ENCODE assay signal across 4 worm cellular contexts in the genomic region with DNA sequence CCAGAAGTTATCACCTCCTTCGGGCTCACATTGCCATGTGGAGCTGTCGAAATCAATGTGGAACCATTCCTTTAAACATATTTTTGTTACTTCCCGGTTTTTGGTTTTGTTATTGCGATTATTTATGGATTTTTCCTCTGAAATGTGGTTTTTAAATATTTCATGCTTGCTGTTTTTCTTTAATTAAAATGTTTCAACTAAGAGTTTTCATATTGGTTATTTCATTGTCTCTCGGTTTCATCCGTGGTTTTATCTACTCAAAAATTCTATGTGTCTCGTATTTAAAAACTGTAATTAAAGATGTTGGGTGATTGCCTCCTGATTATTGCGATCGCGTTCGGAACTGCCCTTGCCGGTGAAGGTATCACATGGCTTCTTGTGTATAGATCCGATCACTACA.
TF ChIP-seq lines count a peak whose summit lies in the region.

A gene (plus strand): TSS at position 301 of the 400 bp plus-strand sequence.

TF ChIP-seq in whole organism, L3 larva, 47 proteins besides CTCF, POLR2A, EP300 and RAD21:
- TF ChIP-seq ama-1 (optimal IDR thresholded peaks at IDR 0.05; lab: Kevin White, UChicago), result peak; percentile 8
- no peak for TF ChIP-seq nhr-77 (tag; optimal IDR thresholded peaks at IDR 0.05; lab: Kevin White, UChicago)

TF ChIP-seq in whole organism, L4 larva, 104 proteins besides CTCF, POLR2A, EP300 and RAD21:
- no peak for TF ChIP-seq Y5F2A.4 (GFP tag; optimal IDR thresholded peaks at IDR 0.05; lab: Kevin White, UChicago)
- peak; percentile 23; the same call in 1 of the 2 replicates for TF ChIP-seq lin-38 (GFP tag; IDR thresholded peaks at IDR 0.05; lab: Robert Waterston, UW)
- no peak for TF ChIP-seq daf-19 (GFP tag; conservative IDR thresholded peaks at IDR 0.05; lab: Robert Waterston, UW)
- TF ChIP-seq hlh-11 (tag; optimal IDR thresholded peaks at IDR 0.05; lab: Kevin White, UChicago), result no peak
- TF ChIP-seq unc-62 (GFP tag; optimal IDR thresholded peaks at IDR 0.05 in 1 of 2; lab: Kevin White, UChicago), result no peak
- no peak for TF ChIP-seq unc-62 (tag; optimal IDR thresholded peaks at IDR 0.05; lab: Kevin White, UChicago)
- TF ChIP-seq ama-1 (optimal IDR thresholded peaks at IDR 0.05; lab: Kevin White, UChicago), result peak; percentile 49
- no peak for TF ChIP-seq dpl-1 (GFP tag; optimal IDR thresholded peaks at IDR 0.05; lab: Kevin White, UChicago)
- no peak for TF ChIP-seq fkh-10 (GFP tag; optimal IDR thresholded peaks at IDR 0.05; lab: Kevin White, UChicago)
- no peak for TF ChIP-seq snpc-1.2 (GFP tag; IDR thresholded peaks at IDR 0.05; lab: Robert Waterston, UW)
- TF ChIP-seq zfp-3 (GFP tag; conservative IDR thresholded peaks at IDR 0.05; lab: Robert Waterston, UW), result no peak
- TF ChIP-seq nhr-48 (tag; optimal IDR thresholded peaks at IDR 0.05; lab: Kevin White, UChicago), result no peak
- no peak for TF ChIP-seq lim-7 (GFP tag; IDR thresholded peaks at IDR 0.05; lab: Robert Waterston, UW)
- no peak for TF ChIP-seq Y105C5A.15 (GFP tag; IDR thresholded peaks at IDR 0.05; lab: Robert Waterston, UW)
- no peak for TF ChIP-seq arid-1 (GFP tag; conservative IDR thresholded peaks at IDR 0.05; lab: Robert Waterston, UW)
- no peak for TF ChIP-seq ZK546.5 (tag; optimal IDR thresholded peaks at IDR 0.05; lab: Kevin White, UChicago)
- no peak for TF ChIP-seq Y75B8A.6 (GFP tag; IDR thresholded peaks at IDR 0.05; lab: Robert Waterston, UW)
- no peak for TF ChIP-seq pqm-1 (tag; optimal IDR thresholded peaks at IDR 0.05; lab: Kevin White, UChicago)

TF ChIP-seq in whole organism, mixed stage, embryonic, 35 proteins besides CTCF, POLR2A, EP300 and RAD21:
- peak; percentile 32 for TF ChIP-seq ceh-83 (GFP tag; optimal IDR thresholded peaks at IDR 0.05; lab: Kevin White, UChicago)
- no peak for TF ChIP-seq nhr-237 (tag; optimal IDR thresholded peaks at IDR 0.05; lab: Kevin White, UChicago)
- no peak for TF ChIP-seq pha-4 (tag; optimal IDR thresholded peaks at IDR 0.05; lab: Kevin White, UChicago)
- no peak for TF ChIP-seq lin-13 (tag; optimal IDR thresholded peaks at IDR 0.05; lab: Kevin White, UChicago)
- no peak for TF ChIP-seq cnd-1 (tag; optimal IDR thresholded peaks at IDR 0.05; lab: Kevin White, UChicago)
- TF ChIP-seq nhr-2 (tag; optimal IDR thresholded peaks at IDR 0.05; lab: Kevin White, UChicago), result no peak

TF ChIP-seq in whole organism, young adult, 124 proteins besides CTCF, POLR2A, EP300 and RAD21:
- TF ChIP-seq T26A5.8 (tag; optimal IDR thresholded peaks at IDR 0.05; lab: Kevin White, UChicago) (no peak), snpc-3.4 (tag; optimal IDR thresholded peaks at IDR 0.05; lab: Kevin White, UChicago) (peak; percentile 20), ceh-100 (GFP tag; IDR thresholded peaks at IDR 0.05; lab: Robert Waterston, UW) (no peak), lin-54 (GFP tag; optimal IDR thresholded peaks at IDR 0.05; lab: Kevin White, UChicago) (no peak), sptf-2 (GFP tag; optimal IDR thresholded peaks at IDR 0.05; lab: Kevin White, UChicago) (no peak), F37B4.10 (GFP tag; IDR thresholded peaks at IDR 0.05; lab: Robert Waterston, UW) (no peak), ekl-4 (GFP tag; IDR thresholded peaks at IDR 0.05; lab: Robert Waterston, UW) (no peak), ztf-22 (GFP tag; optimal IDR thresholded peaks at IDR 0.05; lab: Kevin White, UChicago) (no peak)
